Fruit fly (Drosophila melanogaster): Measurements from ENCODE around the gene endos.

The endos gene

dm6 chr3L:14064065-14064414, 32.5 kb upstream of the endos start:
- TF ChIP-seq CG10631 (GFP tag; optimal IDR thresholded peaks at IDR 0.05) (no peak), eg (GFP tag; IDR thresholded peaks at IDR 0.05) (0 out of 3 replicates have a peak, but pooled peaks have one; percentile 19), CG7368 (GFP tag; optimal IDR thresholded peaks at IDR 0.05) (no peak), vri (GFP tag; optimal IDR thresholded peaks at IDR 0.05) (no peak)

dm6 chr3L:14063241-14064064, 31.9 kb upstream of the endos start:
- peak; percentile 21 for TF ChIP-seq Eip75B (GFP tag; optimal IDR thresholded peaks at IDR 0.05)
- TF ChIP-seq CG6276 (GFP tag; optimal IDR thresholded peaks at IDR 0.05) = peak; percentile 5
- peak; percentile 13 for TF ChIP-seq Ets96B (tag; optimal IDR thresholded peaks at IDR 0.05)
- peak; percentile 61 for TF ChIP-seq CG4318 (GFP tag; optimal IDR thresholded peaks at IDR 0.05)
- no peak for TF ChIP-seq esn (GFP tag; optimal IDR thresholded peaks at IDR 0.05)
- no peak for TF ChIP-seq Hr39 (GFP tag; optimal IDR thresholded peaks at IDR 0.05)
- peak in 1 of 2 experiments; percentile 75 for TF ChIP-seq salr (GFP tag; optimal IDR thresholded peaks at IDR 0.05)
- TF ChIP-seq fd59A (GFP tag; optimal IDR thresholded peaks at IDR 0.05) = peak; percentile 49
- no peak for TF ChIP-seq CG10669 (GFP tag; optimal IDR thresholded peaks at IDR 0.05)
- TF ChIP-seq CG32006 (GFP tag; optimal IDR thresholded peaks at IDR 0.05) = peak; percentile 71
- no peak for TF ChIP-seq fd85E (GFP tag; optimal IDR thresholded peaks at IDR 0.05)
- peak; percentile 48 for TF ChIP-seq pdm3 (GFP tag; optimal IDR thresholded peaks at IDR 0.05)
- peak; percentile 18 for TF ChIP-seq CG10631 (GFP tag; optimal IDR thresholded peaks at IDR 0.05)
- no peak for TF ChIP-seq Sox15 (GFP tag; optimal IDR thresholded peaks at IDR 0.05)
- TF ChIP-seq Sox14 (GFP tag; optimal IDR thresholded peaks at IDR 0.05) = peak; percentile 15
- peak; percentile 45 for TF ChIP-seq CG3032 (tag; optimal IDR thresholded peaks at IDR 0.05)
- TF ChIP-seq achi (GFP tag; optimal IDR thresholded peaks at IDR 0.05) = peak; percentile 31
- peak; percentile 19 for TF ChIP-seq CG6808 (GFP tag; optimal IDR thresholded peaks at IDR 0.05)
- no peak for TF ChIP-seq CG34406 (GFP tag; optimal IDR thresholded peaks at IDR 0.05)
- no peak for TF ChIP-seq Smox (GFP tag; optimal IDR thresholded peaks at IDR 0.05)
- TF ChIP-seq acj6 (GFP tag; optimal IDR thresholded peaks at IDR 0.05) = peak; percentile 22
- TF ChIP-seq Hr4 (GFP tag; optimal IDR thresholded peaks at IDR 0.05) = peak; percentile 51
- peak; percentile 9 for TF ChIP-seq Lpt (GFP tag; optimal IDR thresholded peaks at IDR 0.05)
- TF ChIP-seq svp (GFP tag) = peak; percentile 30
- no peak for TF ChIP-seq topi (GFP tag; optimal IDR thresholded peaks at IDR 0.05)
- TF ChIP-seq Sox102F (GFP tag; optimal IDR thresholded peaks at IDR 0.05) = no peak
- peak; percentile 27 for TF ChIP-seq OdsH (GFP tag; optimal IDR thresholded peaks at IDR 0.05)
- TF ChIP-seq ss (GFP tag; optimal IDR thresholded peaks at IDR 0.05) = peak; percentile 28 to 44
- no peak for TF ChIP-seq Hr38 (GFP tag; optimal IDR thresholded peaks at IDR 0.05)
- peak; percentile 48; the same call in 2 of the 3 replicates for TF ChIP-seq CG6163 (GFP tag; IDR thresholded peaks at IDR 0.05)
- peak; percentile 77 for TF ChIP-seq Eip78C (GFP tag)
- no peak for TF ChIP-seq CG3919 (GFP tag; optimal IDR thresholded peaks at IDR 0.05)
- peak; percentile 36 for TF ChIP-seq CG1621 (tag; optimal IDR thresholded peaks at IDR 0.05)

- TF ChIP-seq OdsH (GFP tag; optimal IDR thresholded peaks at IDR 0.05) = no peak
- no peak for TF ChIP-seq CG10669 (GFP tag; optimal IDR thresholded peaks at IDR 0.05)
- no peak for TF ChIP-seq fd85E (GFP tag; optimal IDR thresholded peaks at IDR 0.05)
- no peak for TF ChIP-seq topi (GFP tag; optimal IDR thresholded peaks at IDR 0.05)
- TF ChIP-seq Sox14 (GFP tag; optimal IDR thresholded peaks at IDR 0.05) = no peak
- no peak for TF ChIP-seq CG15336 (GFP tag; IDR thresholded peaks at IDR 0.05)
- no peak for TF ChIP-seq Sox15 (GFP tag; optimal IDR thresholded peaks at IDR 0.05)
Measured at dm6 chr3L:14062702-14063101, 31.2 kb upstream of the endos start.

All from whole organism, prepupa.